Worm (Caenorhabditis elegans): ENCODE data around the gene C06B8.3.

C06B8.3 gene

ce11 chrV:15454322-15454721 is 30.1 kb downstream of the C06B8.3 start (continued):
- TF ChIP-seq hmg-1.2 (GFP tag; IDR thresholded peaks at IDR 0.05), result peak; percentile 49
- TF ChIP-seq F52B5.7 (tag; optimal IDR thresholded peaks at IDR 0.05), result peak; percentile 21
- TF ChIP-seq lin-26 (GFP tag; IDR thresholded peaks at IDR 0.05), result peak; percentile 93
- TF ChIP-seq mes-4 (tag; optimal IDR thresholded peaks at IDR 0.05), result peak; percentile 47
- TF ChIP-seq ztf-22 (GFP tag; optimal IDR thresholded peaks at IDR 0.05), result no peak
- TF ChIP-seq fkh-3 (tag; optimal IDR thresholded peaks at IDR 0.05), result peak; percentile 32
- TF ChIP-seq ztf-6 (GFP tag; IDR thresholded peaks at IDR 0.05), result no peak
- peak; percentile 65 for TF ChIP-seq madf-6 (GFP tag; IDR thresholded peaks at IDR 0.05)
- TF ChIP-seq ceh-58 (GFP tag; IDR thresholded peaks at IDR 0.05), result no peak; the same call in 1 of the 2 replicates
- peak in 1 of 2 experiments; percentile 67 for TF ChIP-seq rec-8 (tag; optimal IDR thresholded peaks at IDR 0.05)
- TF ChIP-seq unc-130 (GFP tag; optimal IDR thresholded peaks at IDR 0.05), result no peak
- 0 out of 2 replicates have a peak, but pooled peaks have one; percentile 28 for TF ChIP-seq Y53F4B.3 (GFP tag; IDR thresholded peaks at IDR 0.05)
- no peak for TF ChIP-seq mel-28 (tag; optimal IDR thresholded peaks at IDR 0.05; ENCODE audit: borderline replicate concordance)
- no peak for TF ChIP-seq B0035.1 (tag; optimal IDR thresholded peaks at IDR 0.05)
- peak; percentile 16 for TF ChIP-seq lin-54 (GFP tag; optimal IDR thresholded peaks at IDR 0.05)
- 0 out of 2 replicates have a peak, but pooled peaks have one; percentile 30 for TF ChIP-seq lag-1 (GFP tag; IDR thresholded peaks at IDR 0.05)
- peak; percentile 23 for TF ChIP-seq nhr-90 (tag; optimal IDR thresholded peaks at IDR 0.05)
- peak; percentile 48 for TF ChIP-seq die-1 (tag; optimal IDR thresholded peaks at IDR 0.05)
- TF ChIP-seq egl-18 (GFP tag; IDR thresholded peaks at IDR 0.05), result 0 out of 2 replicates have a peak, but pooled peaks have one; percentile 59
- TF ChIP-seq rcor-1 (GFP tag; IDR thresholded peaks at IDR 0.05), result peak; percentile 55; the same call in 1 of the 2 replicates
- 0 out of 2 replicates have a peak, but pooled peaks have one; percentile 49 for TF ChIP-seq ztf-25 (GFP tag; IDR thresholded peaks at IDR 0.05)
- TF ChIP-seq egl-44 (GFP tag; IDR thresholded peaks at IDR 0.05), result peak; percentile 67; the same call in 1 of the 2 replicates
- peak; percentile 52; the same call in 1 of the 2 replicates for TF ChIP-seq attf-6 (GFP tag; IDR thresholded peaks at IDR 0.05)
- no peak for TF ChIP-seq ceh-27 (GFP tag; optimal IDR thresholded peaks at IDR 0.05)
- peak; percentile 86 for TF ChIP-seq tbp1 (GFP tag; optimal IDR thresholded peaks at IDR 0.05)
- TF ChIP-seq ekl-4 (GFP tag; IDR thresholded peaks at IDR 0.05), result peak; percentile 31; the same call in 1 of the 2 replicates
- peak; percentile 43 for TF ChIP-seq ZK185.1 (tag; optimal IDR thresholded peaks at IDR 0.05; ENCODE audit: poor library complexity, severe bottlenecking)

DNA sequence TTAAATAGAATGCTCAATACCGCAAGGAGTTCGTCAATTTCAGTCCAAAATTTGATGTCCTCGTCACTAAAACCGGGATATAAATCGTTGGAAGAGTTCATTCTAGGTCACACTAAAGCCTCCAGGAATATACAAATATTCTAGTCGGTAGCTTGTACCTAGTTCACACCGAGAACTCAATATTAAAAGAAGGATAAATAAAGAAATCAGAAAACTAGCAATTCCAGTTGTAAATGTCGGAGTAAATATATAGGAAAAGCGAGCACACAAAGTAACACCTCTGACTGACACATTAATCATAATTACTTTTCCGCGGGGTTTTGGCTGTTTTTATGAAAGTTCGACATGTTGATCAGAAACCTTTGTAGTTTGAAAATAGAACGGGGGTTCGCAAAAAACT is 33.0 kb downstream of the C06B8.3 start, which contains the start of gene srw-33:
Gene srw-33, minus strand, starts transcription at position 101 of the 400 bp plus-strand sequence.
- TF ChIP-seq aptf-3 (GFP tag; IDR thresholded peaks at IDR 0.05) (no peak), T07F8.4 (tag; optimal IDR thresholded peaks at IDR 0.05) (no peak), C17E4.6 (GFP tag; IDR thresholded peaks at IDR 0.05) (no peak), ztf-18 (tag; optimal IDR thresholded peaks at IDR 0.05) (no peak), hmg-20 (GFP tag; IDR thresholded peaks at IDR 0.05) (no peak), ztf-22 (GFP tag; optimal IDR thresholded peaks at IDR 0.05) (no peak), lin-26 (GFP tag; IDR thresholded peaks at IDR 0.05) (no peak), rec-8 (tag; optimal IDR thresholded peaks at IDR 0.05) (no peak), lin-35 (GFP tag; optimal IDR thresholded peaks at IDR 0.05) (no peak), tbp1 (GFP tag; optimal IDR thresholded peaks at IDR 0.05) (no peak), attf-5 (GFP tag; optimal IDR thresholded peaks at IDR 0.05) (no peak), mxl-1 (tag; optimal IDR thresholded peaks at IDR 0.05) (no peak)

DNA sequence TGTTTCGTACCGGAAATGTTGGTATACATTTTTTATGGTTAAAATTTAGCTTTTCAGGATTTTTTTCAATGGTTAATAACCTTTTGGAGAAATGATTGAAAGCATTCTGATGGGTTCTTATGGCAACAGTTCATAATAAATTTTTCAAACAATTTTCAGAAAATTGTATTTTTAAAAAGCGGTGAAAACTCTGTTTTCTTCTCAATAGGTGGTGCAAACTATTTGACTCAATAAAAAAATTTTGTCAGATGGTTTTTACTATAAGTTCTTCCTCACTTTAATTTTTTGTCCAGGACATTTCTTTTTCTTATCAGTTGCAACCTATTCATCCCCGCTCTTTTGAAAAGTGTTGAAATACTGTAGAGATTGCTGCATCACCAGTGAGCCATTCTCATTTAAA is 35.6 kb downstream of the C06B8.3 start, which contains the start of gene T26H5.14:
Gene T26H5.14, plus strand, starts transcription at position 301 of the 400 bp plus-strand sequence.
- TF ChIP-seq madf-3 (GFP tag; IDR thresholded peaks at IDR 0.05) (no peak), lir-1 (GFP tag; conservative IDR thresholded peaks at IDR 0.05) (no peak), F22D6.2 (tag; optimal IDR thresholded peaks at IDR 0.05) (no peak), attf-5 (GFP tag; optimal IDR thresholded peaks at IDR 0.05) (no peak), ceh-27 (GFP tag; optimal IDR thresholded peaks at IDR 0.05) (no peak)
